Worm (Caenorhabditis elegans): ENCODE data around the gene eef-1B.1.

ce11 chrIII:8010260-8010822 is 37.2 kb upstream of the eef-1B.1 start, which contains the start of gene cit-1.2:
- no peak for TF ChIP-seq flt-1 (GFP tag; IDR thresholded peaks at IDR 0.05)
- no peak for TF ChIP-seq ztf-23 (GFP tag; IDR thresholded peaks at IDR 0.05)
- TF ChIP-seq klf-2 (GFP tag; conservative IDR thresholded peaks at IDR 0.05), result no peak
